Fruit fly (Drosophila melanogaster) whole organism, embryonic: ENCODE data around the gene CG32206.

ENCODE experiments used
- Aef1 ChIP-seq: fragments of 200-800 bp; sonication (Bioruptor generic); IDR thresholded peaks from 3 replicates; pipeline ENCODE4 v1.3.6; 2022; ENCODE audit warnings: missing biosample characterization, missing genetic modification characterization
- Bgb ChIP-seq: fragments of 200-800 bp; sonication (Bioruptor generic); IDR thresholded peaks from 2 replicates; pipeline ENCODE4 v1.3.6; 2022; ENCODE audit warnings: missing biosample characterization, missing genetic modification characterization; ENCODE audit not compliant: partially characterized antibody
- Blimp-1 ChIP-seq: fragments of 200-800 bp; sonication (Bioruptor generic); optimal IDR thresholded peaks from 3 replicates; lab custom pipeline; 2018; ENCODE audit warnings: missing biosample characterization, missing genetic modification characterization, mild to moderate bottlenecking, moderate library complexity, missing genetic modification reagents
- CG10366 ChIP-seq: fragments of 200-800 bp; sonication (Bioruptor generic); IDR thresholded peaks from 2 replicates; pipeline ENCODE4 v1.3.6; 2022; ENCODE audit warnings: missing biosample characterization, missing genetic modification characterization
- CG10959 ChIP-seq: fragments of 200-800 bp; sonication (Bioruptor generic); IDR thresholded peaks from 2 replicates; pipeline ENCODE4 v1.3.6; 2022; ENCODE audit warnings: missing biosample characterization, missing genetic modification characterization
- CG10979 ChIP-seq: fragments of 200-800 bp; sonication (Bioruptor generic); optimal IDR thresholded peaks from 2 replicates; lab custom pipeline; 2018; ENCODE audit warnings: missing biosample characterization, mild to moderate bottlenecking, missing genetic modification characterization, moderate library complexity
- CG11247 ChIP-seq: fragments of 200-800 bp; sonication (Bioruptor generic); IDR thresholded peaks from 2 replicates; pipeline ENCODE4 v1.3.6; 2022; ENCODE audit warnings: missing biosample characterization, missing genetic modification characterization
- CG14441 ChIP-seq: fragments of 200-800 bp; sonication (Bioruptor generic); IDR thresholded peaks from 2 replicates; pipeline ENCODE4 v1.3.6; 2022; ENCODE audit warnings: missing biosample characterization, missing genetic modification characterization
- CG15269 ChIP-seq: fragments of 200-800 bp; sonication (Bioruptor generic); optimal IDR thresholded peaks from 2 replicates; lab custom pipeline; 2018; ENCODE audit warnings: missing biosample characterization, mild to moderate bottlenecking, missing genetic modification characterization, moderate library complexity
- CG17359 ChIP-seq: fragments of 200-800 bp; sonication (Bioruptor generic); optimal IDR thresholded peaks from 3 replicates; lab custom pipeline; 2018; ENCODE audit warnings: missing biosample characterization, mild to moderate bottlenecking, missing genetic modification characterization, moderate library complexity
- CG30403 ChIP-seq: fragments of 200-800 bp; sonication (Bioruptor generic); optimal IDR thresholded peaks from 3 replicates; lab custom pipeline; 2016; ENCODE audit warnings: missing biosample characterization, missing genetic modification characterization
- CG31224 ChIP-seq: fragments of 200-800 bp; sonication (Bioruptor generic); IDR thresholded peaks from 2 replicates; pipeline ENCODE4 v1.3.6; 2022; ENCODE audit warnings: missing biosample characterization, missing genetic modification characterization
- CG32532 ChIP-seq: fragments of 200-800 bp; sonication (Bioruptor generic); IDR thresholded peaks from 2 replicates; pipeline ENCODE4 v1.3.6; 2022; ENCODE audit warnings: missing biosample characterization, missing genetic modification characterization
- CG4360 ChIP-seq: fragments of 200-800 bp; sonication (Bioruptor generic); IDR thresholded peaks from 2 replicates; pipeline ENCODE4 v1.3.6; 2022; ENCODE audit warnings: missing biosample characterization, missing genetic modification characterization
- CG4820 ChIP-seq: fragments of 200-800 bp; sonication (Bioruptor generic); optimal IDR thresholded peaks from 3 replicates; lab custom pipeline; 2016; ENCODE audit warnings: missing biosample characterization, missing genetic modification characterization
- CG6689 ChIP-seq: fragments of 200-800 bp; sonication (Bioruptor generic); IDR thresholded peaks from 2 replicates; pipeline ENCODE4 v1.3.6; 2022; ENCODE audit warnings: missing biosample characterization, missing genetic modification characterization
- CG7839 ChIP-seq: fragments of 200-800 bp; sonication (Bioruptor generic); optimal IDR thresholded peaks from 3 replicates; lab custom pipeline; 2018; ENCODE audit warnings: missing biosample characterization, mild to moderate bottlenecking, missing genetic modification characterization, moderate library complexity
- CG8388 ChIP-seq: fragments of 200-800 bp; sonication (Bioruptor generic); optimal IDR thresholded peaks from 2 replicates; lab custom pipeline; 2019; ENCODE audit warnings: missing biosample characterization, mild to moderate bottlenecking, missing genetic modification characterization, moderate library complexity
- CG9932 ChIP-seq: fragments of 200-800 bp; sonication (Bioruptor generic); IDR thresholded peaks from 2 replicates; pipeline ENCODE4 v1.3.6; 2022; ENCODE audit warnings: missing biosample characterization, missing genetic modification characterization
- CoRest ChIP-seq: fragments of 200-800 bp; sonication (Bioruptor generic); optimal IDR thresholded peaks from 3 replicates; lab custom pipeline; 2018; ENCODE audit warnings: missing biosample characterization, mild to moderate bottlenecking, missing genetic modification characterization, moderate library complexity
- Eip74EF ChIP-seq, 2 experiments: fragments of 200-800 bp in 1 of 2; fragments of >200 bp in 1 of 2; sonication (Bioruptor generic) in 1 of 2; optimal IDR thresholded peaks; 2 replicates each; lab custom pipeline; 2017 to 2019; ENCODE audit warnings: missing biosample characterization in 2 of 2, missing genetic modification characterization in 2 of 2, mild to moderate bottlenecking in 1 of 2, moderate library complexity in 1 of 2
- Ets65A ChIP-seq: fragments of 200-800 bp; sonication (Bioruptor generic); peaks from one replicate; lab custom pipeline; 2016; ENCODE audit warnings: missing biosample characterization, missing genetic modification characterization
- Fer1 ChIP-seq: fragments of 200-800 bp; sonication (Bioruptor generic); optimal IDR thresholded peaks from 2 replicates; lab custom pipeline; 2017; ENCODE audit warnings: missing biosample characterization, mild to moderate bottlenecking, missing genetic modification characterization
- Fer3 ChIP-seq: fragments of 200-800 bp; sonication (Bioruptor generic); optimal IDR thresholded peaks from 2 replicates; lab custom pipeline; 2018; ENCODE audit warnings: missing biosample characterization, mild to moderate bottlenecking, missing genetic modification characterization, moderate library complexity
- H15 ChIP-seq: fragments of 200-800 bp; sonication (Bioruptor generic); IDR thresholded peaks from 3 replicates; pipeline ENCODE4 v1.3.6; 2022; ENCODE audit warnings: missing biosample characterization, missing genetic modification characterization
- NK7.1 ChIP-seq: fragments of 200-800 bp; sonication (Bioruptor generic); optimal IDR thresholded peaks from 3 replicates; lab custom pipeline; 2016; ENCODE audit warnings: missing biosample characterization, missing genetic modification characterization
- Scr ChIP-seq: fragments of 200-800 bp; sonication (Bioruptor generic); IDR thresholded peaks from 2 replicates; pipeline ENCODE4 v1.3.6; 2022; ENCODE audit warnings: missing biosample characterization, missing genetic modification characterization; ENCODE audit not compliant: partially characterized antibody
- Sox102F ChIP-seq: fragments of 200-800 bp; sonication (Bioruptor generic); optimal IDR thresholded peaks from 2 replicates; lab custom pipeline; 2018; ENCODE audit warnings: missing biosample characterization, mild to moderate bottlenecking, missing genetic modification characterization, moderate library complexity
- Usf ChIP-seq: fragments of 200-800 bp; sonication (Bioruptor generic); optimal IDR thresholded peaks from 2 replicates; lab custom pipeline; 2017; ENCODE audit warnings: missing genotype, missing biosample characterization, missing genetic modification characterization
- Xbp1 ChIP-seq: fragments of 200-800 bp; sonication (Bioruptor generic); optimal IDR thresholded peaks from 3 replicates; lab custom pipeline; 2016; ENCODE audit warnings: missing biosample characterization, mild to moderate bottlenecking, missing genetic modification characterization
- aop ChIP-seq: fragments of 200-800 bp; sonication (Bioruptor generic); IDR thresholded peaks from 2 replicates; pipeline ENCODE4 v1.3.6; 2022; ENCODE audit warnings: missing biosample characterization, missing genetic modification characterization
- az2 ChIP-seq: fragments of 200-800 bp; sonication (Bioruptor generic); optimal IDR thresholded peaks from 3 replicates; lab custom pipeline; 2016; ENCODE audit warnings: missing biosample characterization, missing genetic modification characterization
- da ChIP-seq: fragments of 200-800 bp; sonication (Bioruptor generic); optimal IDR thresholded peaks from 2 replicates; lab custom pipeline; 2016; ENCODE audit warnings: missing biosample characterization, missing genetic modification characterization
- gsb-n ChIP-seq: fragments of 200-800 bp; sonication (Bioruptor generic); optimal IDR thresholded peaks from 3 replicates; lab custom pipeline; 2018; ENCODE audit warnings: missing biosample characterization, mild to moderate bottlenecking, missing genetic modification characterization
- gt ChIP-seq: fragments of 200-800 bp; sonication (Bioruptor generic); IDR thresholded peaks from 2 replicates; pipeline ENCODE4 v1.3.6; 2022; ENCODE audit warnings: missing biosample characterization, missing genetic modification characterization
- ham ChIP-seq: fragments of 200-800 bp; sonication (Bioruptor generic); IDR thresholded peaks from 2 replicates; pipeline ENCODE4 v1.3.6; 2022; ENCODE audit warnings: missing biosample characterization, missing genetic modification characterization
- hbn ChIP-seq: fragments of 200-800 bp; sonication (Bioruptor generic); IDR thresholded peaks from 2 replicates; pipeline ENCODE4 v1.3.6; 2022; ENCODE audit warnings: missing biosample characterization, missing genetic modification characterization; ENCODE audit not compliant: partially characterized antibody
- ind ChIP-seq: fragments of 200-800 bp; sonication (Bioruptor generic); optimal IDR thresholded peaks from 3 replicates; lab custom pipeline; 2016; ENCODE audit warnings: missing biosample characterization, missing genetic modification characterization
- jigr1 ChIP-seq: fragments of 200-800 bp; sonication (Bioruptor generic); IDR thresholded peaks from 3 replicates; pipeline ENCODE4 v1.3.6; 2022; ENCODE audit warnings: missing biosample characterization, missing genetic modification characterization
- ken ChIP-seq: fragments of 200-800 bp; sonication (Bioruptor generic); IDR thresholded peaks from 3 replicates; pipeline ENCODE4 v1.3.6; 2022; ENCODE audit warnings: missing biosample characterization, missing genetic modification characterization
- luna ChIP-seq: fragments of 200-800 bp; sonication (Bioruptor generic); optimal IDR thresholded peaks from 2 replicates; lab custom pipeline; 2016; ENCODE audit warnings: missing biosample characterization, missing genetic modification characterization
- maf-S ChIP-seq: fragments of 200-800 bp; sonication (Bioruptor generic); optimal IDR thresholded peaks from 2 replicates; lab custom pipeline; 2016; ENCODE audit warnings: missing biosample characterization, missing genetic modification characterization
- nerfin-1 ChIP-seq: fragments of 200-800 bp; sonication (Bioruptor generic); optimal IDR thresholded peaks from 3 replicates; lab custom pipeline; 2019; ENCODE audit warnings: missing biosample characterization, mild to moderate bottlenecking, missing genetic modification characterization, moderate library complexity
- phol ChIP-seq: fragments of 200-800 bp; sonication (Bioruptor generic); optimal IDR thresholded peaks from 3 replicates; lab custom pipeline; 2018; ENCODE audit warnings: missing biosample characterization, mild to moderate bottlenecking, missing genetic modification characterization, moderate library complexity
- row ChIP-seq: fragments of 200-800 bp; sonication (Bioruptor generic); IDR thresholded peaks from 3 replicates; pipeline ENCODE4 v1.3.6; 2022; ENCODE audit warnings: missing biosample characterization, missing genetic modification characterization
- stc ChIP-seq: fragments of 200-800 bp; sonication (Bioruptor generic); IDR thresholded peaks from 2 replicates; pipeline ENCODE4 v1.3.6; 2022; ENCODE audit warnings: missing biosample characterization, missing genetic modification characterization
- tio ChIP-seq: fragments of 200-800 bp; sonication (Bioruptor generic); optimal IDR thresholded peaks from 2 replicates; lab custom pipeline; 2017; ENCODE audit warnings: missing biosample characterization, missing genetic modification characterization, inconsistent platforms
- trem ChIP-seq: fragments of 200-800 bp; optimal IDR thresholded peaks from 3 replicates; lab custom pipeline; 2019; ENCODE audit warnings: missing biosample characterization, mild to moderate bottlenecking, missing genetic modification characterization, moderate library complexity
- vvl ChIP-seq: fragments of 200-800 bp; sonication (Bioruptor generic); IDR thresholded peaks from 2 replicates; pipeline ENCODE4 v1.3.6; 2022; ENCODE audit warnings: missing biosample characterization, missing genetic modification characterization
- wek ChIP-seq: fragments of 200-800 bp; sonication (Bioruptor generic); optimal IDR thresholded peaks from 3 replicates; lab custom pipeline; 2018; ENCODE audit warnings: missing biosample characterization, mild to moderate bottlenecking, missing genetic modification characterization, moderate library complexity
- wor ChIP-seq: fragments of 200-800 bp; sonication (Bioruptor generic); IDR thresholded peaks from 2 replicates; pipeline ENCODE4 v1.3.6; 2022; ENCODE audit warnings: missing biosample characterization, missing genetic modification characterization

The CG32206 gene

dm6 chr3L:19338234-19338633 is 74.5 kb downstream of the CG32206 start (continued):
- TF ChIP-seq nerfin-1, result no peak
- TF ChIP-seq hbn (GFP tag; lab: Robert Waterston, UW), result no peak
- TF ChIP-seq CG8388 (GFP tag; lab: Kevin White, UChicago), result peak; percentile 93
- TF ChIP-seq Scr (GFP tag; lab: Robert Waterston, UW), result no peak
- peak; percentile 33 for TF ChIP-seq Fer3 (tag; lab: Kevin White, UChicago)
- no peak for TF ChIP-seq Fer1 (GFP tag; lab: Kevin White, UChicago)
- peak; percentile 62 for TF ChIP-seq CG17359 (tag; lab: Kevin White, UChicago)
- TF ChIP-seq Blimp-1, result peak; percentile 62
- no peak for TF ChIP-seq aop (GFP tag; lab: Robert Waterston, UW)
- peak; percentile 67 for TF ChIP-seq row (GFP tag; lab: Robert Waterston, UW)
- TF ChIP-seq CG10366 (GFP tag; lab: Robert Waterston, UW), result peak; percentile 24; the same call in 1 of the 2 replicates
- 0 out of 3 replicates have a peak, but pooled peaks have one; percentile 13 for TF ChIP-seq Aef1 (GFP tag; lab: Robert Waterston, UW)
- peak; percentile 46 for TF ChIP-seq CoRest (tag; lab: Kevin White, UChicago)
- no peak for TF ChIP-seq CG10959 (GFP tag; lab: Robert Waterston, UW)
- peak; percentile 60; the same call in 1 of the 2 replicates for TF ChIP-seq stc (GFP tag; lab: Robert Waterston, UW)
- TF ChIP-seq tio, result peak; percentile 2
- no peak for TF ChIP-seq wek (GFP tag; lab: Kevin White, UChicago)
- TF ChIP-seq az2 (GFP tag; lab: Kevin White, UChicago), result peak; percentile 23
- peak; percentile 55 for TF ChIP-seq gsb-n
- no peak for TF ChIP-seq CG4360 (GFP tag; lab: Robert Waterston, UW)
- TF ChIP-seq ind, result peak; percentile 30
- TF ChIP-seq Xbp1 (GFP tag; lab: Kevin White, UChicago), result peak; percentile 30
- no peak for TF ChIP-seq H15
- peak; percentile 69 for TF ChIP-seq Sox102F
- TF ChIP-seq luna, result no peak
- TF ChIP-seq Eip74EF (GFP tag; optimal IDR thresholded peaks at IDR 0.05; lab: Kevin White, UChicago), result peak in 1 of 2 experiments; percentile 4
- no peak for TF ChIP-seq gt (GFP tag; lab: Robert Waterston, UW)
- TF ChIP-seq CG14441 (GFP tag; lab: Robert Waterston, UW), result peak; percentile 53
- TF ChIP-seq ken, result no peak
- 0 out of 3 replicates have a peak, but pooled peaks have one; percentile 43 for TF ChIP-seq jigr1 (GFP tag; lab: Robert Waterston, UW)
- no peak for TF ChIP-seq Usf (GFP tag; lab: Kevin White, UChicago)
- peak; percentile 60 for TF ChIP-seq CG10979 (tag; lab: Kevin White, UChicago)
- TF ChIP-seq phol (tag; lab: Kevin White, UChicago), result peak; percentile 58
- TF ChIP-seq wor, result 0 out of 2 replicates have a peak, but pooled peaks have one; percentile 13
- TF ChIP-seq vvl (GFP tag; lab: Robert Waterston, UW), result peak; percentile 64; the same call in 1 of the 2 replicates
- TF ChIP-seq CG30403, result peak; percentile 34
- TF ChIP-seq CG9932, result peak; percentile 17; the same call in 1 of the 2 replicates
- TF ChIP-seq ham (GFP tag; lab: Robert Waterston, UW), result no peak
- TF ChIP-seq CG32532 (GFP tag; lab: Robert Waterston, UW), result no peak; the same call in 1 of the 2 replicates
- TF ChIP-seq CG11247 (GFP tag; lab: Robert Waterston, UW), result peak; percentile 31; the same call in 1 of the 2 replicates
- TF ChIP-seq Ets65A (GFP tag; lab: Kevin White, UChicago), result peak; percentile 57
- peak; percentile 50 for TF ChIP-seq CG15269 (tag; lab: Kevin White, UChicago)
- peak; percentile 16 for TF ChIP-seq trem (tag; lab: Kevin White, UChicago)
- peak; percentile 73 for TF ChIP-seq CG7839 (tag; lab: Kevin White, UChicago)
- no peak for TF ChIP-seq NK7.1
- no peak for TF ChIP-seq Bgb (GFP tag; lab: Robert Waterston, UW)
- TF ChIP-seq da, result no peak
- peak; percentile 30; the same call in 1 of the 2 replicates for TF ChIP-seq CG31224 (GFP tag; lab: Robert Waterston, UW)
- no peak for TF ChIP-seq maf-S
- TF ChIP-seq CG4820 (GFP tag; lab: Kevin White, UChicago), result peak; percentile 30
- peak; percentile 68 for TF ChIP-seq CG6689
